Fruit fly (Drosophila melanogaster) whole organism, embryonic: ENCODE measurements around the gene Hmbs.

Experiments
- Abd-B ChIP-seq: fragments of 200-800 bp; sonication (Bioruptor generic); optimal IDR thresholded peaks from 2 replicates; lab custom pipeline; 2018; ENCODE audit warnings: missing biosample characterization, mild to moderate bottlenecking, missing genetic modification characterization, moderate library complexity
- Ada2b ChIP-seq: fragments of 200-800 bp; sonication (Bioruptor generic); IDR thresholded peaks from 2 replicates; pipeline ENCODE4 v1.3.6; 2022; ENCODE audit warnings: missing biosample characterization, missing genetic modification characterization
- Atf-2 ChIP-seq: fragments of 200-800 bp; sonication (Bioruptor generic); optimal IDR thresholded peaks from 2 replicates; lab custom pipeline; 2016; ENCODE audit warnings: missing biosample characterization, missing genetic modification characterization
- CG10543 ChIP-seq: fragments of 200-800 bp; sonication (Bioruptor generic); optimal IDR thresholded peaks from 3 replicates; lab custom pipeline; 2017; ENCODE audit warnings: missing biosample characterization, mild to moderate bottlenecking, missing genetic modification characterization, moderate library complexity
- CG13287 ChIP-seq: fragments of 200-800 bp; sonication (Bioruptor generic); IDR thresholded peaks from 2 replicates; pipeline ENCODE4 v1.3.6; 2022; ENCODE audit warnings: missing biosample characterization, missing genetic modification characterization; ENCODE audit not compliant: partially characterized antibody
- CG13894 ChIP-seq: fragments of 200-800 bp; sonication (Bioruptor generic); optimal IDR thresholded peaks from 3 replicates; lab custom pipeline; 2018; ENCODE audit warnings: missing biosample characterization, mild to moderate bottlenecking, missing genetic modification characterization, moderate library complexity
- CG14050 ChIP-seq: fragments of 200-800 bp; sonication (Bioruptor generic); IDR thresholded peaks from 3 replicates; pipeline ENCODE4 v1.3.6; 2022; ENCODE audit warnings: missing biosample characterization, missing genetic modification characterization
- CG14710 ChIP-seq: fragments of 200-800 bp; sonication (Bioruptor generic); optimal IDR thresholded peaks from 3 replicates; lab custom pipeline; 2019; ENCODE audit warnings: missing biosample characterization, mild to moderate bottlenecking, missing genetic modification characterization, moderate library complexity
- CG15269 ChIP-seq: fragments of 200-800 bp; sonication (Bioruptor generic); optimal IDR thresholded peaks from 2 replicates; lab custom pipeline; 2018; ENCODE audit warnings: missing biosample characterization, mild to moderate bottlenecking, missing genetic modification characterization, moderate library complexity
- CG15696 ChIP-seq: fragments of 200-800 bp; sonication (Bioruptor generic); optimal IDR thresholded peaks from 2 replicates; lab custom pipeline; 2019; ENCODE audit warnings: missing biosample characterization, mild to moderate bottlenecking, missing genetic modification characterization, moderate library complexity
- CG1647 ChIP-seq: fragments of 200-800 bp; sonication (Bioruptor generic); optimal IDR thresholded peaks from 3 replicates; lab custom pipeline; 2016; ENCODE audit warnings: missing biosample characterization, missing genetic modification characterization
- CG17186 ChIP-seq: fragments of 200-800 bp; sonication (Bioruptor generic); optimal IDR thresholded peaks from 3 replicates; lab custom pipeline; 2017; ENCODE audit warnings: missing biosample characterization, missing genetic modification reagents, missing genetic modification characterization
- CG1792 ChIP-seq: fragments of 200-800 bp; sonication (Bioruptor generic); optimal IDR thresholded peaks from 2 replicates; lab custom pipeline; 2016; ENCODE audit warnings: missing biosample characterization, missing genetic modification characterization
- CG18262 ChIP-seq: fragments of 200-800 bp; optimal IDR thresholded peaks from 3 replicates; lab custom pipeline; 2019; ENCODE audit warnings: missing biosample characterization, mild to moderate bottlenecking, missing genetic modification characterization, moderate library complexity
- CG2116 ChIP-seq: fragments of 200-800 bp; sonication (Bioruptor generic); optimal IDR thresholded peaks from 3 replicates; lab custom pipeline; 2018; ENCODE audit warnings: missing biosample characterization, mild to moderate bottlenecking, missing genetic modification characterization
- CG31388 ChIP-seq: fragments of 200-800 bp; sonication (Bioruptor generic); optimal IDR thresholded peaks from 2 replicates; lab custom pipeline; 2016; ENCODE audit warnings: missing biosample characterization, missing genetic modification characterization
- CG34376 ChIP-seq: fragments of 200-800 bp; sonication (Bioruptor generic); optimal IDR thresholded peaks from 2 replicates; lab custom pipeline; 2018; ENCODE audit warnings: missing biosample characterization, mild to moderate bottlenecking, missing genetic modification characterization
- CG3838 ChIP-seq: fragments of 200-800 bp; sonication (Bioruptor generic); optimal IDR thresholded peaks from 3 replicates; lab custom pipeline; 2016; ENCODE audit warnings: missing biosample characterization, missing genetic modification characterization
- CG3995 ChIP-seq: fragments of 200-800 bp; sonication (Bioruptor generic); optimal IDR thresholded peaks from 3 replicates; lab custom pipeline; 2016; ENCODE audit warnings: missing biosample characterization, missing genetic modification characterization
- CG7271 ChIP-seq: fragments of 200-800 bp; sonication (Bioruptor generic); optimal IDR thresholded peaks from 2 replicates; lab custom pipeline; 2018; ENCODE audit warnings: missing biosample characterization, mild to moderate bottlenecking, missing genetic modification characterization, moderate library complexity
- CG7786 ChIP-seq: fragments of 200-800 bp; sonication (Bioruptor generic); optimal IDR thresholded peaks from 2 replicates; lab custom pipeline; 2016; ENCODE audit warnings: missing biosample characterization, missing genetic modification characterization
- CG8924 ChIP-seq: fragments of 200-800 bp; optimal IDR thresholded peaks from 3 replicates; lab custom pipeline; 2019; ENCODE audit warnings: missing biosample characterization, mild to moderate bottlenecking, missing genetic modification characterization, moderate library complexity
- CG9437 ChIP-seq: fragments of 200-800 bp; sonication (Bioruptor generic); optimal IDR thresholded peaks from 2 replicates; lab custom pipeline; 2018; ENCODE audit warnings: missing biosample characterization, mild to moderate bottlenecking, missing genetic modification characterization
- CrebB ChIP-seq: fragments of 200-800 bp; sonication (Bioruptor generic); optimal IDR thresholded peaks from 3 replicates; lab custom pipeline; 2018; ENCODE audit warnings: missing biosample characterization, mild to moderate bottlenecking, missing genetic modification characterization
- GATAe ChIP-seq: fragments of 200-800 bp; sonication (Bioruptor generic); conservative IDR thresholded peaks from 2 replicates; pipeline ENCODE4 v1.3.6; 2022; ENCODE audit warnings: missing biosample characterization, missing genetic modification characterization
- H15 ChIP-seq: fragments of 200-800 bp; sonication (Bioruptor generic); IDR thresholded peaks from 3 replicates; pipeline ENCODE4 v1.3.6; 2022; ENCODE audit warnings: missing biosample characterization, missing genetic modification characterization
- Hr51 ChIP-seq, 2 experiments: fragments of 200-800 bp; sonication (Bioruptor generic); optimal IDR thresholded peaks; 2 replicates in 1 of 2; 3 replicates in 1 of 2; lab custom pipeline; 2016 to 2018; ENCODE audit warnings: missing biosample characterization in 2 of 2, missing genetic modification characterization in 2 of 2, mild to moderate bottlenecking in 1 of 2, moderate library complexity in 1 of 2
- Max ChIP-seq: fragments of 200-800 bp; sonication (Bioruptor generic); optimal IDR thresholded peaks from 2 replicates; lab custom pipeline; 2016; ENCODE audit warnings: missing biosample characterization, mild to moderate bottlenecking, missing genetic modification characterization
- Nf-YA ChIP-seq: fragments of 200-800 bp; sonication (Bioruptor generic); IDR thresholded peaks from 2 replicates; pipeline ENCODE4 v1.3.6; 2022; ENCODE audit warnings: missing biosample characterization, missing genetic modification characterization
- Pdp1 ChIP-seq, 2 experiments: fragments of 200-800 bp; sonication (Bioruptor generic); optimal IDR thresholded peaks; 3 replicates each; lab custom pipeline; 2016; ENCODE audit warnings: missing biosample characterization in 2 of 2, missing genetic modification characterization in 2 of 2, mild to moderate bottlenecking in 1 of 2, moderate library complexity in 1 of 2
- Sin3A ChIP-seq: fragments of >200 bp; optimal IDR thresholded peaks from 2 replicates; lab custom pipeline; 2018
- Six4 ChIP-seq: fragments of 200-800 bp; sonication (Bioruptor generic); optimal IDR thresholded peaks from 2 replicates; lab custom pipeline; 2016; ENCODE audit warnings: missing biosample characterization, missing genetic modification characterization
- Sry-β ChIP-seq: fragments of 200-800 bp; sonication (Bioruptor generic); optimal IDR thresholded peaks from 2 replicates; lab custom pipeline; 2018; ENCODE audit warnings: missing biosample characterization, mild to moderate bottlenecking, missing genetic modification characterization, moderate library complexity
- Vsx1 ChIP-seq: fragments of 200-800 bp; sonication (Bioruptor generic); optimal IDR thresholded peaks from 2 replicates; lab custom pipeline; 2017; ENCODE audit warnings: missing biosample characterization, mild to moderate bottlenecking, missing genetic modification characterization, missing genetic modification reagents
- az2 ChIP-seq: fragments of 200-800 bp; sonication (Bioruptor generic); optimal IDR thresholded peaks from 3 replicates; lab custom pipeline; 2016; ENCODE audit warnings: missing biosample characterization, missing genetic modification characterization
- cwo ChIP-seq: fragments of 200-800 bp; sonication (Bioruptor generic); optimal IDR thresholded peaks from 3 replicates; lab custom pipeline; 2017; ENCODE audit warnings: missing biosample characterization, missing genetic modification characterization, mild to moderate bottlenecking, moderate library complexity, missing genetic modification reagents
- dmrt99B ChIP-seq: fragments of 200-800 bp; sonication (Bioruptor generic); optimal IDR thresholded peaks from 2 replicates; lab custom pipeline; 2018; ENCODE audit warnings: missing biosample characterization, mild to moderate bottlenecking, missing genetic modification characterization, moderate library complexity
- dysf ChIP-seq: fragments of 200-800 bp; sonication (Bioruptor generic); IDR thresholded peaks from 3 replicates; pipeline ENCODE4 v1.3.6; 2022; ENCODE audit warnings: missing biosample characterization, missing genetic modification characterization
- en ChIP-seq: fragments of 200-800 bp; sonication (Bioruptor generic); optimal IDR thresholded peaks from 2 replicates; lab custom pipeline; 2016; ENCODE audit warnings: missing biosample characterization, missing genetic modification characterization
- gfzf ChIP-seq: fragments of 200-800 bp; sonication (Bioruptor generic); optimal IDR thresholded peaks from 2 replicates; lab custom pipeline; 2016; ENCODE audit warnings: missing biosample characterization, mild to moderate bottlenecking, missing genetic modification characterization, moderate library complexity
- gsb ChIP-seq: fragments of 200-800 bp; sonication (Bioruptor generic); IDR thresholded peaks from 2 replicates; pipeline ENCODE4 v1.3.6; 2022; ENCODE audit warnings: missing biosample characterization, missing genetic modification characterization
- hth ChIP-seq: fragments of >200 bp; optimal IDR thresholded peaks from 2 replicates; lab custom pipeline; 2017; ENCODE audit warnings: inconsistent platforms
- kah ChIP-seq: fragments of 200-800 bp; sonication (Bioruptor generic); optimal IDR thresholded peaks from 2 replicates; lab custom pipeline; 2018; ENCODE audit warnings: missing biosample characterization, mild to moderate bottlenecking, missing genetic modification characterization
- nom ChIP-seq: fragments of 200-800 bp; sonication (Bioruptor generic); optimal IDR thresholded peaks from 2 replicates; lab custom pipeline; 2017; ENCODE audit warnings: missing biosample characterization, missing genetic modification characterization, mild to moderate bottlenecking, moderate library complexity, missing genetic modification reagents
- odd ChIP-seq: fragments of 200-800 bp; sonication (Bioruptor generic); optimal IDR thresholded peaks from 2 replicates; lab custom pipeline; 2017; ENCODE audit warnings: missing biosample characterization, mild to moderate bottlenecking, missing genetic modification characterization
- org-1 ChIP-seq: fragments of 200-800 bp; sonication (Bioruptor generic); optimal IDR thresholded peaks from 2 replicates; lab custom pipeline; 2017; ENCODE audit warnings: missing biosample characterization, missing genetic modification characterization
- sob ChIP-seq: fragments of 200-800 bp; sonication (Bioruptor generic); IDR thresholded peaks from 2 replicates; pipeline ENCODE4 v1.3.6; 2022; ENCODE audit warnings: missing biosample characterization, missing genetic modification characterization
- trh ChIP-seq: fragments of 200-800 bp; sonication (Bioruptor generic); optimal IDR thresholded peaks from 2 replicates; lab custom pipeline; 2016; ENCODE audit warnings: missing biosample characterization, missing genetic modification characterization
- unc-4 ChIP-seq: fragments of 200-800 bp; sonication (Bioruptor generic); IDR thresholded peaks from 2 replicates; pipeline ENCODE4 v1.3.6; 2022; ENCODE audit warnings: missing biosample characterization, missing genetic modification characterization; ENCODE audit not compliant: partially characterized antibody
- wor ChIP-seq: fragments of 200-800 bp; sonication (Bioruptor generic); IDR thresholded peaks from 2 replicates; pipeline ENCODE4 v1.3.6; 2022; ENCODE audit warnings: missing biosample characterization, missing genetic modification characterization

Gene Hmbs

dm6 chr3L:1323136-1323535 lies 11.6 kb upstream of the Hmbs start (continued):
- TF ChIP-seq CG13894: no peak
- TF ChIP-seq odd (GFP tag; lab: Kevin White, UChicago): peak; percentile 63
- no peak for TF ChIP-seq hth (lab: Kevin White, UChicago)
- TF ChIP-seq Sin3A (lab: Kevin White, UChicago): no peak
- peak; percentile 84 for TF ChIP-seq CG14710
- peak; percentile 8 for TF ChIP-seq CG15696 (tag; lab: Kevin White, UChicago)
- TF ChIP-seq H15 (GFP tag; lab: Robert Waterston, UW): peak; percentile 66; the same call in 2 of the 3 replicates
- peak; percentile 30; the same call in 1 of the 2 replicates for TF ChIP-seq Ada2b
- TF ChIP-seq en: peak; percentile 51
- peak; percentile 22 for TF ChIP-seq cwo
- peak; percentile 13 for TF ChIP-seq CG2116
- peak; percentile 18 for TF ChIP-seq CG3838 (GFP tag; lab: Kevin White, UChicago)
- peak; percentile 22 for TF ChIP-seq CG1647
- 0 out of 2 replicates have a peak, but pooled peaks have one; percentile 14 for TF ChIP-seq sob
- TF ChIP-seq Six4: peak; percentile 69
- no peak for TF ChIP-seq nom (GFP tag; lab: Kevin White, UChicago)
- peak; percentile 48; the same call in 1 of the 3 replicates for TF ChIP-seq CG14050
- no peak for TF ChIP-seq CG34376 (GFP tag; lab: Kevin White, UChicago)
- TF ChIP-seq CG1792: peak; percentile 53
- peak; percentile 31 for TF ChIP-seq CG17186 (GFP tag; lab: Kevin White, UChicago)
- TF ChIP-seq kah (GFP tag; lab: Kevin White, UChicago): no peak
- peak; percentile 49 to 66 for TF ChIP-seq Pdp1 (GFP tag; optimal IDR thresholded peaks at IDR 0.05; lab: Kevin White, UChicago)
- no peak for TF ChIP-seq Nf-YA (GFP tag; lab: Robert Waterston, UW)
- TF ChIP-seq CG9437: peak; percentile 60
- peak; percentile 76 for TF ChIP-seq az2 (GFP tag; lab: Kevin White, UChicago)
- no peak for TF ChIP-seq gfzf (GFP tag; lab: Kevin White, UChicago)
- TF ChIP-seq wor: 0 out of 2 replicates have a peak, but pooled peaks have one; percentile 11
- peak; percentile 37 for TF ChIP-seq org-1
- no peak for TF ChIP-seq CG13287
- TF ChIP-seq dmrt99B: no peak
- peak in 1 of 2 experiments; percentile 59 for TF ChIP-seq Hr51 (GFP tag; optimal IDR thresholded peaks at IDR 0.05; lab: Kevin White, UChicago)
- peak; percentile 60 for TF ChIP-seq CG15269 (tag; lab: Kevin White, UChicago)
- TF ChIP-seq CG7786: peak; percentile 62
- TF ChIP-seq trh (GFP tag; lab: Kevin White, UChicago): peak; percentile 24
- TF ChIP-seq CG7271 (tag; lab: Kevin White, UChicago): peak; percentile 18
- TF ChIP-seq Atf-2: peak; percentile 57
- no peak for TF ChIP-seq CrebB (tag; lab: Kevin White, UChicago)
- peak; percentile 38 for TF ChIP-seq Sry-β (GFP tag; lab: Kevin White, UChicago)
- TF ChIP-seq gsb: no peak
- no peak for TF ChIP-seq CG3995 (GFP tag; lab: Kevin White, UChicago)
- TF ChIP-seq Vsx1 (GFP tag; lab: Kevin White, UChicago): peak; percentile 3
- TF ChIP-seq Abd-B: peak; percentile 76
- TF ChIP-seq CG10543 (GFP tag; lab: Kevin White, UChicago): no peak
- peak; percentile 18 for TF ChIP-seq CG31388 (GFP tag; lab: Kevin White, UChicago)
- no peak for TF ChIP-seq unc-4 (GFP tag; lab: Robert Waterston, UW)
- TF ChIP-seq dysf (GFP tag; lab: Robert Waterston, UW): peak; percentile 51; the same call in 2 of the 3 replicates
- peak; percentile 85 for TF ChIP-seq CG18262
- 0 out of 2 replicates have a peak, but pooled peaks have one; percentile 15 for TF ChIP-seq GATAe (GFP tag; lab: Robert Waterston, UW)
- TF ChIP-seq Max: peak; percentile 2
- TF ChIP-seq CG8924 (tag; lab: Kevin White, UChicago): peak; percentile 78
